Worm (Caenorhabditis elegans): ENCODE data around the gene kmo-2.

DNA sequence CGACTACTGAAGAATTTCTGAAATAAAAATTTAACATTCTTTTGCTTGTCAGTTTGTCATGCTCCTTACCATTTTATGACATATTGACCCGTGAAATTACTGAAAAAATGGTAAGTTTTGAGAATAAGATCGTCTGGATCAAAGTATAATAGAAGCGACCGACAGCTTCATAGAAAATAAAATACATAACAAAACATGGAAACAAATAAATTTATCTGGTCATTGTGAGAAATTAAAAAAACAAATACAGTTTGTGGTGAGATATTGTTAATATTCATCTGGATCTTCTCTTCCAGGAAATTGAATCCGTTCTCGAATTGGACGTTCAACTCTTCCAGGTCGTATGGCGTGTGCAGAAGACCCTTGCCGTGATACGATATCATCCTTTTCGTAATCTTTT, 36.3 kb downstream of the kmo-2 start, which contains the start of gene pkc-1:
- no peak for TF ChIP-seq elt-1 (tag; optimal IDR thresholded peaks at IDR 0.05)
- TF ChIP-seq snpc-4 (tag; optimal IDR thresholded peaks at IDR 0.05): no peak
- no peak for TF ChIP-seq alr-1 (tag; optimal IDR thresholded peaks at IDR 0.05)
- no peak for TF ChIP-seq zag-1 (tag; optimal IDR thresholded peaks at IDR 0.05)
- TF ChIP-seq nhr-11 (tag; optimal IDR thresholded peaks at IDR 0.05): no peak
- TF ChIP-seq skn-1 (tag; optimal IDR thresholded peaks at IDR 0.05): no peak
- no peak for TF ChIP-seq lin-39 (tag; optimal IDR thresholded peaks at IDR 0.05)
- TF ChIP-seq nhr-77 (tag; optimal IDR thresholded peaks at IDR 0.05): no peak
